Fruit fly (Drosophila melanogaster) whole organism, embryonic: ENCODE measurements around the gene NimC1.

Experiments
- Aef1 ChIP-seq: fragments of 200-800 bp; sonication (Bioruptor generic); IDR thresholded peaks from 3 replicates; pipeline ENCODE4 v1.3.6; 2022; ENCODE audit warnings: missing biosample characterization, missing genetic modification characterization
- BEAF-32 ChIP-seq: fragments of 200-800 bp; sonication (Bioruptor generic); optimal IDR thresholded peaks from 3 replicates; lab custom pipeline; 2017; ENCODE audit warnings: missing biosample characterization, missing genetic modification characterization, mild to moderate bottlenecking, moderate library complexity, missing genetic modification reagents
- Bteb2 ChIP-seq: fragments of 200-800 bp; sonication (Bioruptor generic); optimal IDR thresholded peaks from 2 replicates; lab custom pipeline; 2016; ENCODE audit warnings: missing biosample characterization, missing genetic modification characterization
- CG11398 ChIP-seq: fragments of 200-800 bp; sonication (Bioruptor generic); optimal IDR thresholded peaks from 2 replicates; lab custom pipeline; 2016; ENCODE audit warnings: missing biosample characterization, missing genetic modification characterization
- CG11456 ChIP-seq: fragments of 200-800 bp; sonication (Bioruptor generic); IDR thresholded peaks from 3 replicates; pipeline ENCODE4 v1.3.6; 2022; ENCODE audit warnings: missing biosample characterization, missing genetic modification characterization
- CG12942 ChIP-seq: fragments of 200-800 bp; sonication (Bioruptor generic); optimal IDR thresholded peaks from 3 replicates; lab custom pipeline; 2016; ENCODE audit warnings: missing biosample characterization, missing genetic modification characterization
- CG13775 ChIP-seq: fragments of 200-800 bp; sonication (Bioruptor generic); optimal IDR thresholded peaks from 3 replicates; lab custom pipeline; 2017; ENCODE audit warnings: missing biosample characterization, mild to moderate bottlenecking, missing genetic modification characterization
- CG14710 ChIP-seq: fragments of 200-800 bp; sonication (Bioruptor generic); optimal IDR thresholded peaks from 3 replicates; lab custom pipeline; 2019; ENCODE audit warnings: missing biosample characterization, mild to moderate bottlenecking, missing genetic modification characterization, moderate library complexity
- CG15011 ChIP-seq: fragments of 200-800 bp; sonication (Bioruptor generic); optimal IDR thresholded peaks from 3 replicates; lab custom pipeline; 2018; ENCODE audit warnings: missing biosample characterization, mild to moderate bottlenecking, missing genetic modification characterization
- CG1602 ChIP-seq: fragments of 200-800 bp; sonication (Bioruptor generic); optimal IDR thresholded peaks from 3 replicates; lab custom pipeline; 2016; ENCODE audit warnings: missing biosample characterization, missing genetic modification characterization
- CG17361 ChIP-seq: fragments of 200-800 bp; sonication (Bioruptor generic); IDR thresholded peaks from 3 replicates; pipeline ENCODE4 v1.3.6; 2022; ENCODE audit warnings: missing biosample characterization, missing genetic modification characterization
- CG17385 ChIP-seq: fragments of 200-800 bp; sonication (Bioruptor generic); optimal IDR thresholded peaks from 3 replicates; lab custom pipeline; 2018; ENCODE audit warnings: missing biosample characterization, mild to moderate bottlenecking, missing genetic modification characterization
- CG32772 ChIP-seq: fragments of 200-800 bp; sonication (Bioruptor generic); IDR thresholded peaks from 2 replicates; pipeline ENCODE4 v1.3.6; 2022; ENCODE audit warnings: missing biosample characterization, missing genetic modification characterization
- CG4617 ChIP-seq: fragments of 200-800 bp; sonication (Bioruptor generic); optimal IDR thresholded peaks from 3 replicates; lab custom pipeline; 2016; ENCODE audit warnings: missing biosample characterization, missing genetic modification characterization, borderline replicate concordance
- CG4707 ChIP-seq: fragments of 200-800 bp; sonication (Bioruptor generic); optimal IDR thresholded peaks from 2 replicates; lab custom pipeline; 2018; ENCODE audit warnings: missing biosample characterization, mild to moderate bottlenecking, missing genetic modification characterization, moderate library complexity
- CG6654 ChIP-seq: fragments of 200-800 bp; sonication (Bioruptor generic); optimal IDR thresholded peaks from 2 replicates; lab custom pipeline; 2017; ENCODE audit warnings: missing biosample characterization, mild to moderate bottlenecking, missing genetic modification characterization
- CG6683 ChIP-seq: fragments of 200-800 bp; sonication (Bioruptor generic); optimal IDR thresholded peaks from 2 replicates; lab custom pipeline; 2017; ENCODE audit warnings: missing biosample characterization, mild to moderate bottlenecking, missing genetic modification characterization, missing genetic modification reagents
- CG8765 ChIP-seq: fragments of 200-800 bp; sonication (Bioruptor generic); IDR thresholded peaks from 2 replicates; pipeline ENCODE4 v1.3.6; 2022; ENCODE audit warnings: missing biosample characterization, missing genetic modification characterization
- CG9797 ChIP-seq: fragments of 200-800 bp; sonication (Bioruptor generic); optimal IDR thresholded peaks from 3 replicates; lab custom pipeline; 2018; ENCODE audit warnings: missing biosample characterization, mild to moderate bottlenecking, missing genetic modification characterization
- E2f2 ChIP-seq: fragments of 200-800 bp; sonication (Bioruptor generic); IDR thresholded peaks from 2 replicates; pipeline ENCODE4 v1.3.6; 2022; ENCODE audit warnings: missing biosample characterization, missing genetic modification characterization
- Eip74EF ChIP-seq, 2 experiments: fragments of 200-800 bp in 1 of 2; fragments of >200 bp in 1 of 2; sonication (Bioruptor generic) in 1 of 2; optimal IDR thresholded peaks; 2 replicates each; lab custom pipeline; 2017 to 2019; ENCODE audit warnings: missing biosample characterization in 2 of 2, missing genetic modification characterization in 2 of 2, mild to moderate bottlenecking in 1 of 2, moderate library complexity in 1 of 2
- HHEX ChIP-seq: fragments of 200-800 bp; sonication (Bioruptor generic); optimal IDR thresholded peaks from 3 replicates; lab custom pipeline; 2017; ENCODE audit warnings: missing biosample characterization, mild to moderate bottlenecking, missing genetic modification characterization, missing genetic modification reagents
- Lpt ChIP-seq: fragments of >200 bp; optimal IDR thresholded peaks from 2 replicates; lab custom pipeline; 2018; ENCODE audit warnings: missing biosample characterization, missing genetic modification characterization
- MESR4 ChIP-seq: fragments of 200-800 bp; sonication (Bioruptor generic); optimal IDR thresholded peaks from 2 replicates; lab custom pipeline; 2018; ENCODE audit warnings: missing biosample characterization, mild to moderate bottlenecking, missing genetic modification characterization, moderate library complexity
- Med ChIP-seq: fragments of 200-800 bp; sonication (Bioruptor generic); peaks from one replicate; lab custom pipeline; 2016; ENCODE audit warnings: missing biosample characterization, missing genetic modification characterization, mild to moderate bottlenecking, inconsistent platforms, moderate library complexity
- Mrtf ChIP-seq: fragments of 200-800 bp; sonication (Bioruptor generic); IDR thresholded peaks from 3 replicates; pipeline ENCODE4 v1.3.6; 2022; ENCODE audit warnings: missing biosample characterization, missing genetic modification characterization
- Ptx1 ChIP-seq: fragments of 200-800 bp; sonication (Bioruptor generic); IDR thresholded peaks from 2 replicates; pipeline ENCODE4 v1.3.6; 2022; ENCODE audit warnings: missing biosample characterization, missing genetic modification characterization
- Rfx ChIP-seq: fragments of 200-800 bp; sonication (Bioruptor generic); IDR thresholded peaks from 2 replicates; pipeline ENCODE4 v1.3.6; 2022; ENCODE audit warnings: missing biosample characterization, missing genetic modification characterization
- Sry-β ChIP-seq: fragments of 200-800 bp; sonication (Bioruptor generic); optimal IDR thresholded peaks from 2 replicates; lab custom pipeline; 2018; ENCODE audit warnings: missing biosample characterization, mild to moderate bottlenecking, missing genetic modification characterization, moderate library complexity
- Sry-δ ChIP-seq: fragments of 200-800 bp; sonication (Bioruptor generic); optimal IDR thresholded peaks from 2 replicates; lab custom pipeline; 2016; ENCODE audit warnings: missing biosample characterization, missing genetic modification characterization
- ci ChIP-seq: fragments of 200-800 bp; sonication (Bioruptor generic); IDR thresholded peaks from 3 replicates; pipeline ENCODE4 v1.3.6; 2022; ENCODE audit warnings: missing biosample characterization, missing genetic modification characterization
- dpn ChIP-seq, 2 experiments: fragments of 200-800 bp; sonication (Bioruptor generic); optimal IDR thresholded peaks; 3 replicates each; lab custom pipeline; 2016; ENCODE audit warnings: missing biosample characterization in 2 of 2, missing genetic modification characterization in 2 of 2
- fd3F ChIP-seq: fragments of 200-800 bp; sonication (Bioruptor generic); optimal IDR thresholded peaks from 2 replicates; lab custom pipeline; 2018; ENCODE audit warnings: missing biosample characterization, mild to moderate bottlenecking, missing genetic modification characterization, moderate library complexity
- grau ChIP-seq: fragments of 200-800 bp; optimal IDR thresholded peaks from 3 replicates; lab custom pipeline; 2019; ENCODE audit warnings: missing biosample characterization, mild to moderate bottlenecking, missing genetic modification characterization, moderate library complexity
- gt ChIP-seq: fragments of 200-800 bp; sonication (Bioruptor generic); IDR thresholded peaks from 2 replicates; pipeline ENCODE4 v1.3.6; 2022; ENCODE audit warnings: missing biosample characterization, missing genetic modification characterization
- hkb ChIP-seq, 2 experiments: fragments of 200-800 bp in 1 of 2; fragments of >200 bp in 1 of 2; sonication (Bioruptor generic) in 1 of 2; IDR thresholded peaks in 1 of 2; optimal IDR thresholded peaks in 1 of 2; 2 replicates each; pipeline versions ENCODE4 v1.3.6 to Lab custom; 2017 to 2022; ENCODE audit warnings: missing biosample characterization in 1 of 2, missing genetic modification characterization in 1 of 2
- kay ChIP-seq: fragments of 200-800 bp; sonication (Bioruptor generic); optimal IDR thresholded peaks from 2 replicates; lab custom pipeline; 2016; ENCODE audit warnings: missing biosample characterization, missing genetic modification characterization
- nau ChIP-seq: fragments of 200-800 bp; sonication (Bioruptor generic); optimal IDR thresholded peaks from 3 replicates; lab custom pipeline; 2017; ENCODE audit warnings: missing biosample characterization, mild to moderate bottlenecking, missing genetic modification characterization, missing genetic modification reagents
- onecut ChIP-seq: fragments of 200-800 bp; sonication (Bioruptor generic); IDR thresholded peaks from 2 replicates; pipeline ENCODE4 v1.3.6; 2022; ENCODE audit warnings: missing biosample characterization, missing genetic modification characterization
- prd ChIP-seq, 3 experiments: fragments of >200 bp in 2 of 3; fragments of 200-800 bp in 1 of 3; sonication (Bioruptor generic) in 1 of 3; optimal IDR thresholded peaks in 2 of 3; IDR thresholded peaks in 1 of 3; 2 replicates in 2 of 3; 3 replicates in 1 of 3; pipeline versions ENCODE4 v1.3.6 to Lab custom; 2017 to 2022; ENCODE audit warnings: missing biosample characterization in 1 of 3, missing genetic modification characterization in 1 of 3
- rib ChIP-seq: fragments of 200-800 bp; sonication (Bioruptor generic); IDR thresholded peaks from 2 replicates; pipeline ENCODE4 v1.3.6; 2022; ENCODE audit warnings: missing biosample characterization, missing genetic modification characterization
- run ChIP-seq: fragments of 200-800 bp; sonication (Bioruptor generic); optimal IDR thresholded peaks from 3 replicates; lab custom pipeline; 2018; ENCODE audit warnings: missing biosample characterization, mild to moderate bottlenecking, missing genetic modification characterization
- sob ChIP-seq: fragments of 200-800 bp; sonication (Bioruptor generic); IDR thresholded peaks from 2 replicates; pipeline ENCODE4 v1.3.6; 2022; ENCODE audit warnings: missing biosample characterization, missing genetic modification characterization
- trh ChIP-seq: fragments of 200-800 bp; sonication (Bioruptor generic); optimal IDR thresholded peaks from 2 replicates; lab custom pipeline; 2016; ENCODE audit warnings: missing biosample characterization, missing genetic modification characterization
- ttk ChIP-seq: fragments of 200-800 bp; sonication (Bioruptor generic); IDR thresholded peaks from 2 replicates; pipeline ENCODE4 v2.1.2; 2022; ENCODE audit warnings: missing biosample characterization, missing genetic modification characterization

The NimC1 gene

DNA sequence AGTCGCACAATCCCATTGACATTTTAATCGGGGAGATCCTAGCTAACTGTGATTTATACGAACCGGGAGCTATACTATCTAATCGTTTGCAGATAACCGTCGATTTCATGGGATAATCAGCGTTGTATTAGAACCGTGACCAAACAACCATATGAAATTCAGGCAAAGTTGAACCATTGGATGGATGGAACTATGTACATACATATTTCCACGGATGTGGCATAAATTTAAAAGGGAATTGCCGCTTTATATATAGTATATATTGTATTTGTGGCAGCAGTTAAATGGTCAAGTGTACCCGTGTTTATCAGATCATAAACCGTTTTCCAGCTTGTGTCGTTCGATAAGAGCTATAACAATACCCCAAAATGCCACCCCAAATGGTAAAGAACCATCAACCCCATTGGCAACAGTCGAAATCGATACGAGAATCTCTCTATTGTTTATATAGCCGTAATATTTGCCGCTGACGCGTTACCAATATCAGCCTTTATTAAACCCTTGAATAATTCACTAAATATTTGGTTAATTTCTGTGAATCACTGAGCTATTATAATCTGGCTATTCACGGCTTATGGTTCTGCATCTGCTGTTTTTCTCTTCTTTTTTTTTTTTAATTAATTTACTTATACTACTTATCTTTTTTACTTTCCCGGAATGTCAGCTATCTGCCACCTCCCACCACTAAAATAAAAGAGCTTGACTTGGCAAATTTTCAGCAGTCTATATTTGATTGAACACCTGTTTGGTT, 35.9 kb upstream of the NimC1 start, which contains the start of gene bgm (continued):
- peak; percentile 43 for TF ChIP-seq Med

DNA sequence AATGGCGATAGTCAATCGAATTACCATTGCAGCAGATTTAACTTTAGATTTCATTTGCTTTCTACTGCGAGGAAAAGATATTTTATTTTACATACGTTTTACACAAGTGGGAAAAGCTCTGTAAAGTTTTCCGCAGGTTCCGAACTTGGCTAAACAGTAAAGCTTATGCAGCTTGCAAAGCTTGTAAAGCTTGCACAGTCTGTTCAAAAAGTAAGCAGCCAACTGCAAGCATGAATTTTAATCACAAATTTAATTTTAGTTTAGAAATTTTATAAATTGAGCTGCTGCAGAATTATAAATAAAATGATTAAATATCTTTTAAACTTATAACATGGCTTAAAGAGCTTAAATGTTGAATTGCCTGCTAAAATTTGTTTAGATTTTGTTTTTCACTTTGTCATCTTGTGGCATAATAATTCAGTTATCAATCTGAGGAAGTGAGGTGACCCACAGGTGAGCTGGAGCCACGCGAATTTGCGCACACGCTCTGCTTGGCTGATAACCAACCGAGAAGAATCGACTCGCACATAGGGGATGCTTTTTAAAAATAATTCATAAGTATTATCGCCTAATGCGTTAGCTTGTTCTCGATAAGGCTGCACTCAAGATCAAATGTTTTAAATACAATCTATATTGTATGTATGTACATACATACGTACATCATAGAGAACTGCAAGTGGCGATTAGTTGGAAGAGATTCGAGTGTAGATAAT, 35.2 kb upstream of the NimC1 start:
- TF ChIP-seq nau (GFP tag; lab: Kevin White, UChicago) (no peak), BEAF-32 (GFP tag; lab: Kevin White, UChicago) (no peak), Mrtf (GFP tag; lab: Robert Waterston, UW) (no peak), CG4707 (no peak), prd (optimal IDR thresholded peaks at IDR 0.05; lab: Kevin White, UChicago) (no peak), prd (GFP tag; IDR thresholded peaks at IDR 0.05; lab: Robert Waterston, UW) (peak; percentile 43; the same call in 1 of the 3 replicates), rib (GFP tag; lab: Robert Waterston, UW) (peak; percentile 12; the same call in 1 of the 2 replicates), Sry-δ (GFP tag; lab: Kevin White, UChicago) (no peak), CG32772 (no peak), CG11398 (GFP tag; lab: Kevin White, UChicago) (no peak), CG6683 (GFP tag; lab: Kevin White, UChicago) (no peak), CG9797 (GFP tag; lab: Kevin White, UChicago) (no peak), sob (peak; percentile 64), Lpt (GFP tag; lab: Kevin White, UChicago) (no peak), CG4617 (GFP tag; lab: Kevin White, UChicago) (no peak), CG11456 (peak; percentile 83), grau (no peak), Bteb2 (GFP tag; lab: Kevin White, UChicago) (no peak), fd3F (no peak), CG15011 (peak; percentile 21), Eip74EF (GFP tag; optimal IDR thresholded peaks at IDR 0.05; lab: Kevin White, UChicago) (no peak), CG17385 (peak; percentile 31), CG14710 (no peak), ci (GFP tag; lab: Robert Waterston, UW) (peak; percentile 65; the same call in 2 of the 3 replicates), CG1602 (GFP tag; lab: Kevin White, UChicago) (no peak), MESR4 (GFP tag; lab: Kevin White, UChicago) (no peak), HHEX (GFP tag; lab: Kevin White, UChicago) (no peak), ttk (GFP tag; lab: Robert Waterston, UW) (peak; percentile 50; the same call in 1 of the 2 replicates), kay (GFP tag; lab: Kevin White, UChicago) (no peak), Ptx1 (GFP tag; lab: Robert Waterston, UW) (peak; percentile 75), CG17361 (GFP tag; lab: Robert Waterston, UW) (no peak), CG12942 (GFP tag; lab: Kevin White, UChicago) (no peak), Rfx (peak; percentile 83), CG6654 (GFP tag; lab: Kevin White, UChicago) (no peak), gt (GFP tag; lab: Robert Waterston, UW) (no peak), Sry-β (GFP tag; lab: Kevin White, UChicago) (no peak), Aef1 (GFP tag; lab: Robert Waterston, UW) (no peak; the same call in 2 of the 3 replicates), trh (GFP tag; lab: Kevin White, UChicago) (no peak), E2f2 (peak; percentile 39; the same call in 1 of the 2 replicates), onecut (GFP tag; lab: Robert Waterston, UW) (peak; percentile 48; the same call in 1 of the 2 replicates), run (no peak), CG8765 (GFP tag; lab: Robert Waterston, UW) (no peak), hkb (optimal IDR thresholded peaks at IDR 0.05; lab: Kevin White, UChicago) (no peak), hkb (GFP tag; IDR thresholded peaks at IDR 0.05; lab: Robert Waterston, UW) (peak; percentile 66), CG13775 (no peak), dpn (GFP tag; optimal IDR thresholded peaks at IDR 0.05; lab: Kevin White, UChicago) (peak; percentile 5 to 15)
